Worm (Caenorhabditis elegans) whole organism, young adult: ENCODE data around the gene F17A9.5.

Source experiments
- B0336.3 ChIP-seq: fragments of 200-800 bp; sonication (Bioruptor generic); IDR thresholded peaks from 2 replicates; pipeline ENCODE4 v1.3.6; 2022; ENCODE audit warnings: missing genetic modification characterization, missing compliant biosample characterization
- C06A6.2 ChIP-seq: fragments of 200-800 bp; sonication (Bioruptor generic); conservative IDR thresholded peaks from 2 replicates; pipeline ENCODE4 v1.3.6; 2022; ENCODE audit warnings: missing genetic modification characterization, missing compliant biosample characterization
- F10E7.11 ChIP-seq: sonication (generic microtip); optimal IDR thresholded peaks from 2 replicates; lab custom pipeline; 2017; ENCODE audit warnings: mild to moderate bottlenecking, missing genetic modification characterization, moderate library complexity, missing compliant biosample characterization
- F39B2.1 ChIP-seq: fragments of 200-800 bp; sonication (Bioruptor generic); IDR thresholded peaks from 2 replicates; pipeline ENCODE4 v1.3.6; 2022; ENCODE audit warnings: missing genetic modification reagents, missing genetic modification characterization, missing compliant biosample characterization
- F55B11.4 ChIP-seq: sonication (generic microtip); optimal IDR thresholded peaks from 2 replicates; lab custom pipeline; 2016; ENCODE audit warnings: missing compliant biosample characterization, missing genetic modification characterization, borderline replicate concordance; ENCODE audit not compliant: insufficient read depth
- K12H6.12 ChIP-seq: fragments of 200-800 bp; sonication (Bioruptor generic); optimal IDR thresholded peaks from 2 replicates; lab custom pipeline; 2018; ENCODE audit warnings: mild to moderate bottlenecking, missing genetic modification characterization, missing compliant biosample characterization
- T26A5.8 ChIP-seq: sonication (generic microtip); optimal IDR thresholded peaks from 2 replicates; lab custom pipeline; 2016; ENCODE audit warnings: missing genetic modification characterization, missing compliant biosample characterization
- Y53F4B.3 ChIP-seq: fragments of 200-800 bp; sonication (Bioruptor generic); IDR thresholded peaks from 2 replicates; pipeline ENCODE4 v1.3.6; 2022; ENCODE audit warnings: missing genetic modification reagents, missing genetic modification characterization, missing compliant biosample characterization
- Y53G8AR.9 ChIP-seq: fragments of 200-800 bp; sonication (Bioruptor generic); conservative IDR thresholded peaks from 2 replicates; pipeline ENCODE4 v1.3.6; 2022; ENCODE audit warnings: missing genetic modification reagents, missing genetic modification characterization, missing compliant biosample characterization
- aptf-2 ChIP-seq: fragments of 200-800 bp; sonication (Bioruptor generic); conservative IDR thresholded peaks from 2 replicates; pipeline ENCODE4 v1.3.6; 2022; ENCODE audit warnings: missing genetic modification reagents, missing genetic modification characterization, missing compliant biosample characterization
- atf-7 ChIP-seq: sonication (generic microtip); optimal IDR thresholded peaks from 2 replicates; lab custom pipeline; 2017; ENCODE audit warnings: mild to moderate bottlenecking, missing genetic modification characterization, missing compliant biosample characterization
- cebp-2 ChIP-seq: fragments of 200-800 bp; sonication (Bioruptor generic); IDR thresholded peaks from 2 replicates; pipeline ENCODE4 v1.3.6; 2022; ENCODE audit warnings: missing genetic modification characterization, missing compliant biosample characterization
- ceh-79 ChIP-seq: sonication (generic microtip); optimal IDR thresholded peaks from 2 replicates; lab custom pipeline; 2017; ENCODE audit warnings: mild to moderate bottlenecking, missing genetic modification characterization, missing compliant biosample characterization
- ceh-91 ChIP-seq: fragments of 200-800 bp; sonication (Bioruptor generic); IDR thresholded peaks from 2 replicates; pipeline ENCODE4 v1.3.6; 2022; ENCODE audit warnings: missing genetic modification reagents, missing genetic modification characterization, missing compliant biosample characterization
- chd-7 ChIP-seq: sonication (generic microtip); optimal IDR thresholded peaks from 2 replicates; lab custom pipeline; 2016; ENCODE audit warnings: mild to moderate bottlenecking, missing genetic modification characterization, moderate library complexity, missing compliant biosample characterization
- dox-1 ChIP-seq: fragments of 200-800 bp; sonication (Bioruptor generic); IDR thresholded peaks from 2 replicates; pipeline ENCODE4 v1.3.6; 2022; ENCODE audit warnings: missing genetic modification reagents, missing genetic modification characterization, missing compliant biosample characterization
- efl-1 ChIP-seq: fragments of 150-350 bp; optimal IDR thresholded peaks from 2 replicates; lab custom pipeline; 2014; ENCODE audit warnings: missing biosample characterization, missing genetic modification reagents, missing genetic modification characterization
- egrh-3 ChIP-seq: fragments of 200-800 bp; sonication (Bioruptor generic); IDR thresholded peaks from 2 replicates; pipeline ENCODE4 v1.3.6; 2022; ENCODE audit warnings: missing genetic modification reagents, missing genetic modification characterization, missing compliant biosample characterization
- gei-17 ChIP-seq: fragments of 200-800 bp; sonication (Bioruptor generic); optimal IDR thresholded peaks from 2 replicates; lab custom pipeline; 2018; ENCODE audit warnings: mild to moderate bottlenecking, missing genetic modification characterization, missing compliant biosample characterization
- hrde-1 ChIP-seq: sonication (generic microtip); optimal IDR thresholded peaks from 2 replicates; lab custom pipeline; 2016; ENCODE audit warnings: missing genetic modification characterization, mild to moderate bottlenecking, missing compliant biosample characterization, moderate library complexity, missing genotype, missing genetic modification reagents, borderline replicate concordance
- hsf-1 ChIP-seq: fragments of 200-800 bp; sonication (Bioruptor generic); IDR thresholded peaks from 2 replicates; pipeline ENCODE4 v1.3.6; 2022; ENCODE audit warnings: missing genetic modification reagents, missing genetic modification characterization, missing compliant biosample characterization
- lag-1 ChIP-seq: fragments of 200-800 bp; sonication (Bioruptor generic); IDR thresholded peaks from 2 replicates; pipeline ENCODE4 v1.3.6; 2022; ENCODE audit warnings: missing genetic modification reagents, missing genetic modification characterization, missing compliant biosample characterization
- let-526 ChIP-seq: fragments of 200-800 bp; sonication (Bioruptor generic); IDR thresholded peaks from 2 replicates; pipeline ENCODE4 v1.3.6; 2022; ENCODE audit warnings: missing genetic modification reagents, missing genetic modification characterization, missing compliant biosample characterization
- lsl-1 ChIP-seq: fragments of 200-800 bp; sonication (Bioruptor generic); optimal IDR thresholded peaks from 2 replicates; lab custom pipeline; 2018; ENCODE audit warnings: mild to moderate bottlenecking, missing genetic modification characterization, moderate library complexity, missing compliant biosample characterization
- lsy-27 ChIP-seq: sonication (generic microtip); optimal IDR thresholded peaks from 2 replicates; lab custom pipeline; 2017; ENCODE audit warnings: missing genetic modification characterization, mild to moderate bottlenecking, missing compliant biosample characterization, antibody characterized with exemption, missing genotype, borderline replicate concordance; ENCODE audit not compliant: insufficient read depth
- madf-10 ChIP-seq: sonication (generic microtip); optimal IDR thresholded peaks from 2 replicates; lab custom pipeline; 2016; ENCODE audit warnings: mild to moderate bottlenecking, missing genetic modification characterization, missing compliant biosample characterization
- madf-8 ChIP-seq: fragments of 200-800 bp; sonication (Bioruptor generic); conservative IDR thresholded peaks from 2 replicates; pipeline ENCODE4 v1.3.6; 2022; ENCODE audit warnings: missing genetic modification reagents, missing genetic modification characterization, missing compliant biosample characterization
- mxl-1 ChIP-seq: sonication (generic microtip); optimal IDR thresholded peaks from 2 replicates; lab custom pipeline; 2016; ENCODE audit warnings: missing genetic modification characterization, missing compliant biosample characterization
- nfya-2 ChIP-seq: fragments of 200-800 bp; sonication (Bioruptor generic); IDR thresholded peaks from 2 replicates; pipeline ENCODE4 v1.3.6; 2022; ENCODE audit warnings: missing genetic modification reagents, missing genetic modification characterization, missing compliant biosample characterization
- nhr-120 ChIP-seq: fragments of 200-800 bp; sonication (Bioruptor generic); IDR thresholded peaks from 2 replicates; pipeline ENCODE4 v1.3.6; 2022; ENCODE audit warnings: missing genetic modification characterization, missing compliant biosample characterization
- nhr-90 ChIP-seq: sonication (generic microtip); optimal IDR thresholded peaks from 2 replicates; lab custom pipeline; 2016; ENCODE audit warnings: missing genotype, mild to moderate bottlenecking, missing genetic modification characterization, missing compliant biosample characterization
- repo-1 ChIP-seq: sonication (generic microtip); optimal IDR thresholded peaks from 2 replicates; lab custom pipeline; 2017; ENCODE audit warnings: mild to moderate bottlenecking, missing genetic modification characterization, missing compliant biosample characterization
- sdz-38 ChIP-seq: sonication (generic microtip); optimal IDR thresholded peaks from 2 replicates; lab custom pipeline; 2016; ENCODE audit warnings: missing genotype, missing genetic modification characterization, missing compliant biosample characterization
- tlf-1 ChIP-seq: fragments of 200-800 bp; sonication (Bioruptor generic); optimal IDR thresholded peaks from 2 replicates; lab custom pipeline; 2018; ENCODE audit warnings: mild to moderate bottlenecking, missing genetic modification characterization, missing compliant biosample characterization
- unc-62 ChIP-seq: fragments of 150-350 bp; optimal IDR thresholded peaks from 2 replicates; lab custom pipeline; 2014; ENCODE audit warnings: missing biosample characterization, missing genetic modification reagents, missing genetic modification characterization
- ztf-28 ChIP-seq: fragments of 200-800 bp; sonication (Bioruptor generic); IDR thresholded peaks from 2 replicates; pipeline ENCODE4 v1.3.6; 2022; ENCODE audit warnings: missing genetic modification reagents, missing genetic modification characterization, missing compliant biosample characterization

The F17A9.5 gene

DNA sequence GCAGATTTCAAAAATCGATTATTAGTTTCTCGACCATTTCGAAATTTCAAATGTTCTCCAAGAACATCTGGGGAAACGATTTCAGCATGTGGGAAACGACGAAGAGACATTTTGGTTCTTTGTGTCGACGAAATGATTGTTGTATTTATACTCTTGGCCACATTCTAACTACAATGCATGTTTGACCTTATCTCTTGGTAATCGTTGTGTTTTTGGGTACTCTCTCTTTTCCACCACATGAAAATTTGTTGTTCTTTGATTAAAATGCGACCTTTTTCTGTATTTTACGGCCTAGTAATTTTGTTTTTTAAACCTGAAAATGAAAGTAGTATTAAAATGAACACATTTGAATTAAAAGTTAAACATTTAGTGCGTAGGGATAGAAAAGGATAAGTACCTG, at the start of gene F17A9.5:
TSS of gene F17A9.5 (minus strand) at position 175 of the 400 bp plus-strand sequence.
- no peak for TF ChIP-seq nhr-120 (GFP tag; lab: Robert Waterston, UW)
- TF ChIP-seq atf-7 (tag; lab: Kevin White, UChicago) = no peak
- TF ChIP-seq lag-1 (GFP tag; lab: Robert Waterston, UW) = no peak
- TF ChIP-seq aptf-2 (GFP tag; lab: Robert Waterston, UW) = no peak
- no peak for TF ChIP-seq C06A6.2 (GFP tag; lab: Robert Waterston, UW)
- no peak for TF ChIP-seq lsy-27 (tag; lab: Kevin White, UChicago)
- TF ChIP-seq mxl-1 (tag; lab: Kevin White, UChicago) = no peak
- TF ChIP-seq repo-1 (tag; lab: Kevin White, UChicago) = no peak
- no peak for TF ChIP-seq nfya-2 (GFP tag; lab: Robert Waterston, UW)
- TF ChIP-seq ztf-28 = no peak
- TF ChIP-seq T26A5.8 = no peak
- no peak for TF ChIP-seq chd-7 (tag; lab: Kevin White, UChicago)
- no peak for TF ChIP-seq ceh-91

- TF ChIP-seq Y53F4B.3 (no peak), T26A5.8 (no peak), C06A6.2 (GFP tag; lab: Robert Waterston, UW) (no peak), tlf-1 (GFP tag; lab: Kevin White, UChicago) (no peak), atf-7 (tag; lab: Kevin White, UChicago) (no peak), F10E7.11 (tag; lab: Kevin White, UChicago) (no peak), lsl-1 (GFP tag; lab: Kevin White, UChicago) (no peak), gei-17 (GFP tag; lab: Kevin White, UChicago) (no peak), madf-8 (GFP tag; lab: Robert Waterston, UW) (no peak), Y53G8AR.9 (GFP tag; lab: Robert Waterston, UW) (no peak), B0336.3 (GFP tag; lab: Robert Waterston, UW) (no peak)
Observed at ce11 chrV:6138167-6138566, 25.4 kb upstream of the F17A9.5 start.

DNA sequence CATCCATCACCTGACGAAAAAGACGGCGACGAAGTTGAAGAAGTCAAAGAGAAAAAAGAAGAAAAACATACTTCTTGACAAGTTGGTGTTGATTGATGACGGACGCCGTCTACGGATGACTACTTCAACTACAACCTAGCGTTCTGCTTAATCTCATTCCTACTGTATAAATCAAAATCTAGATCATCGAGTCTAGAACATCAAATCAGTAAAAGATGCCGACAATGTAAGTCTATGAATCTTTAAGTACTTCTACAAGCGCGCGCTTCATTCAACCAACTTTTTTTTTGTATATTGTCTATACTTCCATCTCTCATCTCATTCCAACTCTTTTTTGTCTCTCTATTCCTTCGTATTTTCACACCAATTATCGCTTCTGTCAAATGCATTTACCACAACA, 22.6 kb upstream of the F17A9.5 start:
- TF ChIP-seq unc-62 (GFP tag; lab: Kevin White, UChicago) (no peak), cebp-2 (0 out of 2 replicates have a peak, but pooled peaks have one; percentile 46)

DNA sequence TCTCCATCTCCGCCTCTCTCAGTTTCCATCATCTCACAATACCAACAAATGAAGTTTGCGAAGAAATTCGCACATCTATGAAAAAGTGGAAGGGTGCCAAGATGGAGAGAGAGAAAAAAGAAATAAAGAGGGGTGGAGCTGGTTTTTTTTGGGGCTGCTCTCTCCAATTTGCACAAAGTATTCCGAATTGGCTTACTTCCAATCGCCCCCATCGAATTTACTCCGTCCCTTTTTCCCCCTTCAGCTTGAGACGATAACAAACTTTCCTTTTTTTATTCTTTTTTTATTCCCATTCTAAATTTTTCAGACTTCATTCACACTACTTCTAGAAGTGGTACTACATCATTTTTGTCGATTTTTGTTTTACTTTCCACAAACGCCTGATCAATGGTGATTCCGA, 18.3 kb upstream of the F17A9.5 start, which contains the start of gene exp-2:
TSS of gene exp-2 (plus strand) at position 301 of the 400 bp plus-strand sequence.
- TF ChIP-seq Y53G8AR.9 (GFP tag; lab: Robert Waterston, UW) (no peak), F55B11.4 (no peak), lsy-27 (tag; lab: Kevin White, UChicago) (no peak), egrh-3 (GFP tag; lab: Robert Waterston, UW) (no peak), K12H6.12 (tag; lab: Kevin White, UChicago) (no peak), lag-1 (GFP tag; lab: Robert Waterston, UW) (no peak), ceh-79 (no peak), hrde-1 (tag; lab: Kevin White, UChicago) (no peak), sdz-38 (tag; lab: Kevin White, UChicago) (no peak), dox-1 (GFP tag; lab: Robert Waterston, UW) (no peak)
- TF ChIP-seq, all 124 proteins: peak for 0

DNA sequence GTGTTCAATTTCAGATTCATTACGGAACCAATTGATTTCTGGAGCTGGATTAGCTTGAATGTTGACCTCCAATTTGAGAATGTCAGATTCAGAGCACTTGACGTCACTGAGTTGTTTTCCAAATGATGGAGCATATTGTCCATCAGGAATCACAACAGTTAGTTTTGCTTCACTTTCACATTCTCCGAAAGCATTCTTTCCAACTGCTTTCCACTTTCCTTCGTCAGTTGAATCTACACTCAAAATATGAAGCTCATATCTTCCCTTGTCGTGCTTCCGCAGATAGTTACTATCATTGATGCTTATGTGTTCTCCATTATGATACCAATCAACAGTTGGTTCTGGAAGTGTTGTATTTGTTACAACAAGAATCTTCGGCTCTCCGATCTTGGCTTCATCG, 15.6 kb upstream of the F17A9.5 start:
- TF ChIP-seq aptf-2 (GFP tag; lab: Robert Waterston, UW) (no peak), atf-7 (tag; lab: Kevin White, UChicago) (no peak), efl-1 (no peak), hsf-1 (GFP tag; lab: Robert Waterston, UW) (no peak), madf-10 (no peak), F39B2.1 (GFP tag; lab: Robert Waterston, UW) (no peak), nhr-90 (tag; lab: Kevin White, UChicago) (no peak), let-526 (GFP tag; lab: Robert Waterston, UW) (no peak)
